Worm (Caenorhabditis elegans): ENCODE results near the gene clic-1.
A peak's percentile ranks its signal among the peaks of the same experiment; 100 is the strongest.

clic-1 gene

ce11 chrV:7734909-7735308, at the start of gene clic-1:
Gene clic-1, minus strand, starts transcription at chrV:7734911.
- TF ChIP-seq ceh-45 (GFP tag; IDR thresholded peaks at IDR 0.05) (no peak), ztf-16 (tag; optimal IDR thresholded peaks at IDR 0.05) (no peak), tbx-2 (tag; optimal IDR thresholded peaks at IDR 0.05) (no peak), dmd-4 (tag; optimal IDR thresholded peaks at IDR 0.05; ENCODE audit: borderline replicate concordance) (no peak), syd-9 (tag; optimal IDR thresholded peaks at IDR 0.05) (no peak), hlh-15 (tag; optimal IDR thresholded peaks at IDR 0.05) (no peak), ahr-1 (tag; optimal IDR thresholded peaks at IDR 0.05) (no peak), unc-55 (GFP tag; optimal IDR thresholded peaks at IDR 0.05) (peak; percentile 44), hlh-30 (tag; optimal IDR thresholded peaks at IDR 0.05; ENCODE audit: insufficient read depth) (peak; percentile 10), ceh-48 (tag; optimal IDR thresholded peaks at IDR 0.05) (no peak), ceh-34 (tag; optimal IDR thresholded peaks at IDR 0.05) (peak; percentile 18), zip-5 (tag; optimal IDR thresholded peaks at IDR 0.05) (no peak), Y22D7AL.16 (tag; optimal IDR thresholded peaks at IDR 0.05) (no peak), sox-4 (tag; optimal IDR thresholded peaks at IDR 0.05) (no peak), nhr-232 (tag; optimal IDR thresholded peaks at IDR 0.05) (no peak), ama-1 (optimal IDR thresholded peaks at IDR 0.05) (no peak), gmeb-2 (tag; optimal IDR thresholded peaks at IDR 0.05) (no peak), unc-42 (tag; optimal IDR thresholded peaks at IDR 0.05) (peak; percentile 68), madf-2 (tag; optimal IDR thresholded peaks at IDR 0.05) (no peak), rnt-1 (tag; optimal IDR thresholded peaks at IDR 0.05) (peak; percentile 24), ceh-18 (tag; optimal IDR thresholded peaks at IDR 0.05) (peak; percentile 53), sox-2 (GFP tag; IDR thresholded peaks at IDR 0.05) (no peak), K02D7.2 (tag; optimal IDR thresholded peaks at IDR 0.05) (no peak), nhr-11 (tag; optimal IDR thresholded peaks at IDR 0.05) (no peak), lim-6 (tag; optimal IDR thresholded peaks at IDR 0.05) (no peak), ceh-22 (tag; optimal IDR thresholded peaks at IDR 0.05) (no peak), dve-1 (tag; optimal IDR thresholded peaks at IDR 0.05) (no peak), ets-4 (tag; optimal IDR thresholded peaks at IDR 0.05) (peak; percentile 11), lin-11 (tag; optimal IDR thresholded peaks at IDR 0.05) (no peak), pat-9 (tag; optimal IDR thresholded peaks at IDR 0.05) (no peak), pha-2 (tag; optimal IDR thresholded peaks at IDR 0.05) (no peak), ceh-6 (GFP tag; optimal IDR thresholded peaks at IDR 0.05) (no peak), hlh-6 (tag; optimal IDR thresholded peaks at IDR 0.05) (no peak), ref-2 (tag; optimal IDR thresholded peaks at IDR 0.05) (peak; percentile 51), nfya-1 (tag; optimal IDR thresholded peaks at IDR 0.05) (peak; percentile 74), pha-4 (tag; optimal IDR thresholded peaks at IDR 0.05) (no peak), fkh-6 (tag; optimal IDR thresholded peaks at IDR 0.05) (no peak), sdc-2 (tag; optimal IDR thresholded peaks at IDR 0.05) (no peak), pax-1 (tag; optimal IDR thresholded peaks at IDR 0.05) (no peak), ceh-24 (tag; optimal IDR thresholded peaks at IDR 0.05) (no peak), ceh-31 (tag; optimal IDR thresholded peaks at IDR 0.05) (peak; percentile 29), che-1 (tag; optimal IDR thresholded peaks at IDR 0.05) (no peak)

- TF ChIP-seq ceh-30 (tag; optimal IDR thresholded peaks at IDR 0.05) (no peak), pag-3 (tag; optimal IDR thresholded peaks at IDR 0.05; ENCODE audit: borderline replicate concordance) (no peak), ceh-19 (GFP tag; optimal IDR thresholded peaks at IDR 0.05) (no peak), zip-5 (tag; optimal IDR thresholded peaks at IDR 0.05) (no peak), T23F11.4 (GFP tag; optimal IDR thresholded peaks at IDR 0.05) (no peak)
Measured at ce11 chrV:7781511-7781910, 46.8 kb upstream of the clic-1 start, which contains the start of gene cyp-32A1. Gene cyp-32A1, plus strand, starts transcription at chrV:7781811.

Data from whole organism, late embryonic.